Fruit fly (Drosophila melanogaster): ENCODE measurements around the gene CG12111.

Gene CG12111

DNA sequence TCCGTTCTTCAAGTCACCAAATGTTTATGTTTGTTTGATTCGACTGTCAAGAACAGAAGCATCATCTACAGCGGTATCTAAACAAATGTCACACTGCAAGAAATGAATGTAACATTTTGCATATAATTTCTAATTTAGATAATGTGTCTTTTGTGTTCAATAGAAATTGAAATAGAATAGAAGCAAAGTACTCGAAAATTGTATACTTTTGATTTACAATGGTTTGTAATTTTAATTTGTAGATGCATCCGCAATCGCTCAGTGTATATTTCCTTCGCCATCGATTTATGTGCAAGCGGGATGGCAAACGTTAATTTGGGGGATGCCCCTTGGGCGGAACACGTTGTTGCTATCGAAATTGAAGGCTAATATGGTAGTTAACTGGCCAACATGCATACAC lies 32.6 kb downstream of the CG12111 start (continued):
- TF ChIP-seq CG7745 (tag; optimal IDR thresholded peaks at IDR 0.05) (no peak), CG12236 (GFP tag; optimal IDR thresholded peaks at IDR 0.05) (no peak), CG8089 (GFP tag; optimal IDR thresholded peaks at IDR 0.05) (peak; percentile 25), TFAM (GFP tag; optimal IDR thresholded peaks at IDR 0.05) (no peak), rib (GFP tag; IDR thresholded peaks at IDR 0.05) (no peak), Awh (GFP tag; IDR thresholded peaks at IDR 0.05) (peak; percentile 58), pan (optimal IDR thresholded peaks at IDR 0.05) (no peak), pan (GFP tag; optimal IDR thresholded peaks at IDR 0.05 in 1 of 2, IDR thresholded peaks at IDR 0.05 in 1 of 2) (peak in 1 of 2 experiments; percentile 73), psq (GFP tag; optimal IDR thresholded peaks at IDR 0.05) (no peak), Taf1 (GFP tag; IDR thresholded peaks at IDR 0.05) (no peak), dan (GFP tag; IDR thresholded peaks at IDR 0.05) (no peak), oc (tag; optimal IDR thresholded peaks at IDR 0.05) (peak; percentile 37), stwl (tag; optimal IDR thresholded peaks at IDR 0.05) (no peak), Bteb2 (GFP tag; optimal IDR thresholded peaks at IDR 0.05) (peak; percentile 8), schlank (tag; optimal IDR thresholded peaks at IDR 0.05) (no peak), CG11695 (GFP tag; IDR thresholded peaks at IDR 0.05) (peak; percentile 50; the same call in 1 of the 3 replicates), CG10431 (GFP tag; optimal IDR thresholded peaks at IDR 0.05) (no peak), pum (GFP tag; optimal IDR thresholded peaks at IDR 0.05) (peak; percentile 58), al (GFP tag; IDR thresholded peaks at IDR 0.05) (no peak), Hsf (GFP tag; optimal IDR thresholded peaks at IDR 0.05) (peak; percentile 56), E2f2 (GFP tag; IDR thresholded peaks at IDR 0.05) (peak; percentile 42; the same call in 1 of the 2 replicates), NfI (GFP tag; optimal IDR thresholded peaks at IDR 0.05) (peak; percentile 49), sug (tag; optimal IDR thresholded peaks at IDR 0.05) (no peak), CG12071 (GFP tag; optimal IDR thresholded peaks at IDR 0.05) (peak; percentile 29), CG11504 (tag; optimal IDR thresholded peaks at IDR 0.05) (peak; percentile 85), NC2α (GFP tag; optimal IDR thresholded peaks at IDR 0.05) (no peak), sima (GFP tag; optimal IDR thresholded peaks at IDR 0.05) (peak; percentile 13), CG10267 (tag; optimal IDR thresholded peaks at IDR 0.05) (peak; percentile 61), hbn (GFP tag; IDR thresholded peaks at IDR 0.05; ENCODE audit: partially characterized antibody) (no peak), CG34376 (GFP tag; optimal IDR thresholded peaks at IDR 0.05) (no peak), Dfd (GFP tag; optimal IDR thresholded peaks at IDR 0.05) (no peak), PHDP (tag; optimal IDR thresholded peaks at IDR 0.05) (peak; percentile 68), CG12744 (GFP tag; optimal IDR thresholded peaks at IDR 0.05) (peak; percentile 50), Nf-YA (GFP tag; IDR thresholded peaks at IDR 0.05) (peak; percentile 64; the same call in 1 of the 2 replicates), CG9215 (GFP tag; IDR thresholded peaks at IDR 0.05) (no peak), CG10979 (tag; optimal IDR thresholded peaks at IDR 0.05) (peak; percentile 71), Hand (GFP tag; optimal IDR thresholded peaks at IDR 0.05) (no peak), luna (GFP tag; optimal IDR thresholded peaks at IDR 0.05) (no peak), fu2 (GFP tag; optimal IDR thresholded peaks at IDR 0.05) (no peak), pfk (GFP tag; optimal IDR thresholded peaks at IDR 0.05) (no peak), BEAF-32 (GFP tag; optimal IDR thresholded peaks at IDR 0.05) (no peak), CG3995 (GFP tag; optimal IDR thresholded peaks at IDR 0.05) (no peak), tin (GFP tag; optimal IDR thresholded peaks at IDR 0.05) (peak; percentile 56), Fer1 (GFP tag; optimal IDR thresholded peaks at IDR 0.05) (peak; percentile 68), zf30C (GFP tag; optimal IDR thresholded peaks at IDR 0.05) (peak; percentile 46), CG42726 (GFP tag; IDR thresholded peaks at IDR 0.05; ENCODE audit: partially characterized antibody) (no peak), amos (GFP tag; IDR thresholded peaks at IDR 0.05; ENCODE audit: partially characterized antibody) (no peak), lilli (GFP tag; optimal IDR thresholded peaks at IDR 0.05) (peak; percentile 60), CG17912 (GFP tag; optimal IDR thresholded peaks at IDR 0.05) (peak; percentile 3), CG3281 (GFP tag; optimal IDR thresholded peaks at IDR 0.05) (peak; percentile 53), CG14860 (GFP tag; IDR thresholded peaks at IDR 0.05; ENCODE audit: partially characterized antibody) (no peak)

All from whole organism, embryonic.